Worm (Caenorhabditis elegans) whole organism, L4 larva: Measurements from ENCODE around the gene C29F3.7.

Experiments
- D1046.2 ChIP-seq: fragments of 200-800 bp; sonication (Bioruptor generic); IDR thresholded peaks from 2 replicates; pipeline ENCODE4 v1.3.6; 2022; ENCODE audit warnings: missing genetic modification characterization, missing compliant biosample characterization
- F10B5.3 ChIP-seq: sonication (generic microtip); optimal IDR thresholded peaks from 2 replicates; lab custom pipeline; 2016; ENCODE audit warnings: mild to moderate bottlenecking, missing genetic modification characterization, missing compliant biosample characterization
- R02D3.7 ChIP-seq: fragments of 150-350 bp; sonication (generic microtip); optimal IDR thresholded peaks from 3 replicates; lab custom pipeline; 2014; ENCODE audit warnings: missing biosample characterization, missing genetic modification characterization
- ZK546.5 ChIP-seq, 2 experiments: sonication (generic microtip); optimal IDR thresholded peaks; 2 replicates each; lab custom pipeline; 2017; ENCODE audit warnings: missing biosample characterization in 2 of 2, missing genetic modification characterization in 2 of 2
- attf-4 ChIP-seq: sonication (generic microtip); optimal IDR thresholded peaks from 3 replicates; lab custom pipeline; 2017; ENCODE audit warnings: missing biosample characterization, missing genetic modification characterization
- ceh-20 ChIP-seq: fragments of 200-800 bp; sonication (Bioruptor generic); IDR thresholded peaks from 2 replicates; pipeline ENCODE4 v1.3.6; 2022; ENCODE audit warnings: missing genetic modification reagents, missing genetic modification characterization, missing compliant biosample characterization
- ceh-28 ChIP-seq: fragments of 150-350 bp; optimal IDR thresholded peaks from 2 replicates; lab custom pipeline; 2014; ENCODE audit warnings: missing biosample characterization, missing genetic modification reagents, missing genetic modification characterization
- ceh-32 ChIP-seq: sonication (generic microtip); optimal IDR thresholded peaks from 2 replicates; lab custom pipeline; 2016; ENCODE audit warnings: mild to moderate bottlenecking, missing genetic modification characterization, missing compliant biosample characterization; ENCODE audit not compliant: poor library complexity
- ceh-82 ChIP-seq: sonication (generic microtip); optimal IDR thresholded peaks from 2 replicates; lab custom pipeline; 2017; ENCODE audit warnings: missing biosample characterization, missing genetic modification characterization
- ctbp-1 ChIP-seq: fragments of 200-800 bp; sonication (Bioruptor generic); IDR thresholded peaks from 2 replicates; pipeline ENCODE4 v1.3.6; 2022; ENCODE audit warnings: missing genetic modification reagents, missing genetic modification characterization, missing compliant biosample characterization
- daf-12 ChIP-seq: fragments of 150-350 bp; optimal IDR thresholded peaks from 2 replicates; lab custom pipeline; 2014; ENCODE audit warnings: missing biosample characterization, missing genetic modification reagents, missing genetic modification characterization
- daf-16 ChIP-seq, 3 experiments: sonication (generic microtip); optimal IDR thresholded peaks; 2 replicates each; lab custom pipeline; 2016 to 2017; ENCODE audit warnings: missing genetic modification characterization in 3 of 3, missing genetic modification reagents in 3 of 3, mild to moderate bottlenecking in 2 of 3, missing compliant biosample characterization in 2 of 3, missing biosample characterization in 1 of 3, moderate library complexity in 1 of 3
- daf-19 ChIP-seq: fragments of 200-800 bp; sonication (Bioruptor generic); conservative IDR thresholded peaks from 2 replicates; pipeline ENCODE4 v1.3.6; 2022; ENCODE audit warnings: missing genetic modification characterization, missing compliant biosample characterization
- dmd-9 ChIP-seq: fragments of 200-800 bp; sonication (Bioruptor generic); IDR thresholded peaks from 2 replicates; pipeline ENCODE4 v1.3.6; 2022; ENCODE audit warnings: missing genetic modification reagents, missing genetic modification characterization, missing compliant biosample characterization
- dpl-1 ChIP-seq: fragments of 150-350 bp; optimal IDR thresholded peaks from 2 replicates; lab custom pipeline; 2014; ENCODE audit warnings: missing biosample characterization, missing genetic modification reagents, missing genetic modification characterization
- fos-1 ChIP-seq: fragments of 150-350 bp; optimal IDR thresholded peaks from 2 replicates; lab custom pipeline; 2014; ENCODE audit warnings: missing biosample characterization, missing genetic modification characterization
- gei-8 ChIP-seq: fragments of 200-800 bp; sonication (Bioruptor generic); optimal IDR thresholded peaks from 2 replicates; lab custom pipeline; 2018; ENCODE audit warnings: mild to moderate bottlenecking, missing genetic modification characterization, missing compliant biosample characterization
- madf-5 ChIP-seq, 2 experiments: fragments of 200-800 bp; sonication (Bioruptor generic); IDR thresholded peaks; 2 replicates each; pipeline ENCODE4 v1.3.6; 2022; ENCODE audit warnings: missing compliant biosample characterization in 2 of 2, missing genetic modification characterization in 2 of 2
- madf-9 ChIP-seq: fragments of 200-800 bp; sonication (Bioruptor generic); conservative IDR thresholded peaks from 2 replicates; pipeline ENCODE4 v1.3.6; 2022; ENCODE audit warnings: missing genetic modification reagents, missing genetic modification characterization, missing compliant biosample characterization
- nhr-11 ChIP-seq: fragments of 150-350 bp; optimal IDR thresholded peaks from 2 replicates; lab custom pipeline; 2014; ENCODE audit warnings: missing biosample characterization, missing genetic modification characterization
- nhr-237 ChIP-seq: sonication (generic microtip); optimal IDR thresholded peaks from 2 replicates; lab custom pipeline; 2017; ENCODE audit warnings: missing biosample characterization, missing genetic modification characterization
- nhr-28 ChIP-seq: fragments of 150-350 bp; optimal IDR thresholded peaks from 2 replicates; lab custom pipeline; 2014; ENCODE audit warnings: missing biosample characterization, missing genetic modification characterization
- nhr-42 ChIP-seq: fragments of 200-800 bp; sonication (Bioruptor generic); IDR thresholded peaks from 2 replicates; pipeline ENCODE4 v1.3.6; 2022; ENCODE audit warnings: missing genetic modification characterization, missing compliant biosample characterization
- nhr-6 ChIP-seq: fragments of 150-350 bp; optimal IDR thresholded peaks from 2 replicates; lab custom pipeline; 2014; ENCODE audit warnings: missing biosample characterization, missing genetic modification characterization
- pha-4 ChIP-seq, 2 experiments: fragments of 150-350 bp in 1 of 2; fragments of 200-800 bp in 1 of 2; sonication (Bioruptor generic) in 1 of 2; IDR thresholded peaks in 1 of 2; optimal IDR thresholded peaks in 1 of 2; 2 replicates each; pipeline versions ENCODE4 v1.3.6 to Lab custom; 2014 to 2022; ENCODE audit warnings: missing genetic modification characterization in 2 of 2, missing genetic modification reagents in 2 of 2, missing biosample characterization in 1 of 2, missing compliant biosample characterization in 1 of 2
- pqm-1 ChIP-seq: sonication (generic microtip); optimal IDR thresholded peaks from 2 replicates; lab custom pipeline; 2017; ENCODE audit warnings: missing biosample characterization, missing genetic modification characterization
- spr-3 ChIP-seq: fragments of 200-800 bp; sonication (Bioruptor generic); optimal IDR thresholded peaks from 2 replicates; lab custom pipeline; 2018; ENCODE audit warnings: mild to moderate bottlenecking, missing genetic modification characterization, missing compliant biosample characterization
- unc-62 ChIP-seq, 3 experiments: fragments of 150-350 bp in 1 of 3; sonication (generic microtip); optimal IDR thresholded peaks in 2 of 3; peaks in 1 of 3; 1 replicate in 1 of 3; 2 replicates in 2 of 3; lab custom pipeline; 2014 to 2017; ENCODE audit warnings: missing biosample characterization in 3 of 3, missing genetic modification characterization in 3 of 3, missing genetic modification reagents in 3 of 3, missing genotype in 1 of 3
- zag-1 ChIP-seq: fragments of 150-350 bp; optimal IDR thresholded peaks from 2 replicates; lab custom pipeline; 2014; ENCODE audit warnings: missing biosample characterization, missing genetic modification characterization
- ztf-7 ChIP-seq: fragments of 150-350 bp; optimal IDR thresholded peaks from 2 replicates; lab custom pipeline; 2014; ENCODE audit warnings: missing biosample characterization, missing genetic modification characterization

C29F3.7 gene

ce11 chrV:15327745-15328447 lies 26.8 kb upstream of the C29F3.7 start, which contains the start of gene ZK1037.6:
Gene ZK1037.6, minus strand, starts transcription at chrV:15327795.
- TF ChIP-seq daf-16 (GFP tag; optimal IDR thresholded peaks at IDR 0.05; lab: Kevin White, UChicago) (no peak), daf-16 (tag; optimal IDR thresholded peaks at IDR 0.05; lab: Kevin White, UChicago) (peak; percentile 15), nhr-28 (tag; lab: Kevin White, UChicago) (peak; percentile 0), pqm-1 (tag; lab: Kevin White, UChicago) (peak; percentile 9), ceh-28 (tag; lab: Kevin White, UChicago) (no peak), daf-12 (tag; lab: Kevin White, UChicago) (no peak)

- TF ChIP-seq madf-5 (GFP tag; IDR thresholded peaks at IDR 0.05; lab: Robert Waterston, UW) (no peak), nhr-237 (no peak), madf-9 (GFP tag; lab: Robert Waterston, UW) (no peak), spr-3 (GFP tag; lab: Kevin White, UChicago) (no peak), dpl-1 (GFP tag; lab: Kevin White, UChicago) (no peak), ceh-32 (tag; lab: Kevin White, UChicago) (no peak), gei-8 (no peak), F10B5.3 (tag; lab: Kevin White, UChicago) (no peak), ceh-82 (no peak), ceh-20 (GFP tag; lab: Robert Waterston, UW) (no peak), nhr-42 (GFP tag; lab: Robert Waterston, UW) (no peak), nhr-11 (tag; lab: Kevin White, UChicago) (no peak), D1046.2 (no peak), zag-1 (tag; lab: Kevin White, UChicago) (no peak), R02D3.7 (tag; lab: Kevin White, UChicago) (no peak), ctbp-1 (GFP tag; lab: Robert Waterston, UW) (no peak), attf-4 (no peak)
Measured at ce11 chrV:15330314-15330713, 24.4 kb upstream of the C29F3.7 start, which contains the start of gene srh-295. Gene srh-295, plus strand, starts transcription at chrV:15330614.

ce11 chrV:15332851-15333250 lies 21.9 kb upstream of the C29F3.7 start, which contains the start of gene srw-113:
Gene srw-113, plus strand, starts transcription at chrV:15333151.
- TF ChIP-seq daf-12 (tag; lab: Kevin White, UChicago) (no peak), madf-5 (GFP tag; IDR thresholded peaks at IDR 0.05; lab: Robert Waterston, UW) (no peak)

ce11 chrV:15337405-15337804 lies 17.3 kb upstream of the C29F3.7 start, which contains the start of gene wrt-7:
Gene wrt-7, minus strand, starts transcription at chrV:15337505.
- TF ChIP-seq unc-62 (GFP tag; optimal IDR thresholded peaks at IDR 0.05 in 1 of 2; lab: Kevin White, UChicago) (peak in 1 of 2 experiments; percentile 33), unc-62 (tag; optimal IDR thresholded peaks at IDR 0.05; lab: Kevin White, UChicago) (no peak), dmd-9 (no peak)

- TF ChIP-seq ztf-7 (tag; lab: Kevin White, UChicago) (no peak), nhr-11 (tag; lab: Kevin White, UChicago) (no peak), nhr-6 (tag; lab: Kevin White, UChicago) (no peak), daf-19 (GFP tag; lab: Robert Waterston, UW) (no peak), pha-4 (GFP tag; IDR thresholded peaks at IDR 0.05; lab: Robert Waterston, UW) (no peak), pha-4 (tag; optimal IDR thresholded peaks at IDR 0.05; lab: Kevin White, UChicago) (no peak)
Measured at ce11 chrV:15339363-15339762, 15.3 kb upstream of the C29F3.7 start, which contains the start of gene clec-228. Gene clec-228, minus strand, starts transcription at chrV:15339463.

- TF ChIP-seq unc-62 (GFP tag; optimal IDR thresholded peaks at IDR 0.05 in 1 of 2; lab: Kevin White, UChicago) = peak in 1 of 2 experiments; percentile 24
- TF ChIP-seq unc-62 (tag; optimal IDR thresholded peaks at IDR 0.05; lab: Kevin White, UChicago) = no peak
- TF ChIP-seq fos-1 = no peak
- TF ChIP-seq ZK546.5 (tag; optimal IDR thresholded peaks at IDR 0.05; lab: Kevin White, UChicago) = no peak
Measured at ce11 chrV:15341404-15341803, 13.3 kb upstream of the C29F3.7 start, which contains the start of gene clec-229. Gene clec-229, minus strand, starts transcription at chrV:15341504.
